Fruit fly (Drosophila melanogaster): ENCODE measurements around the gene repo.

The repo gene

DNA sequence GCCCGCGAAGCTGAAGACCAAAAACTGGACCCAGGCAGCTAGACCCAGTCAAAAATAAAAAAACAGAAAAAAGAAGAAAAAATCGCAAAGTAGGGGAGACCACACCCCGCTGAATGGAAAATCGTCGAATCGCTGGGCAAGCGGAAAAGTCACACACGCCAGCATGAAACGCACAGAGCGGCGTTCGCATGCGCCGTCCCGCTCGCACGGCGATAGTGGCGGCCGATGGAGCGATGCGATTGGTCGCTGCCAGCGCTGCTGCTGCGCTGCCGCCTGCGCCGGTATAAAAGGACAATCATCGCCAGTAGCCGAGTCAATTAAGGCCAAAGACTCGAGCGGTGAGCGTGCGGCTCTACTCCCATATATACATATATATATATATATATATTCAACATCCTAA is at the start of gene repo (continued):
- TF ChIP-seq CG9727 (GFP tag; optimal IDR thresholded peaks at IDR 0.05), result no peak
- TF ChIP-seq Fer2 (tag; optimal IDR thresholded peaks at IDR 0.05), result no peak
- TF ChIP-seq chm (GFP tag; IDR thresholded peaks at IDR 0.05), result peak; percentile 25; the same call in 1 of the 2 replicates
- no peak for TF ChIP-seq CG12659 (GFP tag; optimal IDR thresholded peaks at IDR 0.05)
- TF ChIP-seq CG7928 (GFP tag; optimal IDR thresholded peaks at IDR 0.05), result no peak
- TF ChIP-seq so (GFP tag; IDR thresholded peaks at IDR 0.05), result no peak
- no peak for TF ChIP-seq vnd (GFP tag; IDR thresholded peaks at IDR 0.05; ENCODE audit: partially characterized antibody)
- TF ChIP-seq ewg (GFP tag; optimal IDR thresholded peaks at IDR 0.05), result peak; percentile 18
- no peak for TF ChIP-seq CG7372 (GFP tag; IDR thresholded peaks at IDR 0.05)
- TF ChIP-seq Gug (GFP tag; IDR thresholded peaks at IDR 0.05), result no peak
- TF ChIP-seq ftz-f1 (GFP tag; optimal IDR thresholded peaks at IDR 0.05), result no peak
- no peak for TF ChIP-seq CG15073 (GFP tag; optimal IDR thresholded peaks at IDR 0.05)

DNA sequence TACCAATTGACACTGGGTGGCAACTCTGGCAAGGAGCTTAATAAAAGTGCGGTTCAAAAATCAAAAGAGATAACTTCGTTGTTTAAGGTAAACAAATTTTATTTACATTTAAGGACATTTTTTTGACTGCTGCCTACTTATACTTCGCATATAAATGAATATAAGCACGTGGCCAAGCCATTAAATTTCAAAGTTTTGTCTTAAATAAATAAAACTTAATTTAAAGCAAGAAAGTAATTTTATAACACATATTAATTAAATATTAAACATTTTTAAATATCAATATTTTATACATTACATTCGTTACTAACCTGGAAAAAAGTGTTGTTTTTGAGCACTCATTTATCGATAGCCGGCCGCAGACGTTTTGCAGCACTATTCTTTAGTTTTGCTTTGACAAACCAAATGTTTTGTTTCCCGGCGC is 47.3 kb upstream of the repo start, which contains the start of the genes CG12321 and MED17:
CG12321 (minus strand) TSS at position 6 of the 424 bp plus-strand sequence.
MED17 (plus strand) TSS at position 371 of the 424 bp plus-strand sequence.
- TF ChIP-seq TFAM (GFP tag; optimal IDR thresholded peaks at IDR 0.05), result no peak
- TF ChIP-seq kah (GFP tag; optimal IDR thresholded peaks at IDR 0.05), result peak; percentile 37
- peak; percentile 29 for TF ChIP-seq Atf-2 (GFP tag; optimal IDR thresholded peaks at IDR 0.05)
- peak; percentile 95 for TF ChIP-seq CG3847 (GFP tag; IDR thresholded peaks at IDR 0.05)
- TF ChIP-seq bbx (GFP tag; IDR thresholded peaks at IDR 0.05; ENCODE audit: partially characterized antibody), result no peak
- TF ChIP-seq wdn (GFP tag; IDR thresholded peaks at IDR 0.05), result peak; percentile 80
- TF ChIP-seq CG7372 (GFP tag; IDR thresholded peaks at IDR 0.05), result peak; percentile 87
- peak; percentile 87 for TF ChIP-seq CG11504 (tag; optimal IDR thresholded peaks at IDR 0.05)
- TF ChIP-seq Sry-δ (GFP tag; optimal IDR thresholded peaks at IDR 0.05), result peak; percentile 34
- TF ChIP-seq CG15479 (GFP tag; optimal IDR thresholded peaks at IDR 0.05), result no peak
- peak; percentile 19 for TF ChIP-seq mirr (GFP tag; optimal IDR thresholded peaks at IDR 0.05)
- TF ChIP-seq Hr78 (GFP tag; optimal IDR thresholded peaks at IDR 0.05), result no peak
- peak; percentile 71 for TF ChIP-seq Fer2 (tag; optimal IDR thresholded peaks at IDR 0.05)
- TF ChIP-seq CG15601 (tag; optimal IDR thresholded peaks at IDR 0.05), result peak; percentile 81
- TF ChIP-seq sima (GFP tag; optimal IDR thresholded peaks at IDR 0.05), result no peak
- no peak for TF ChIP-seq ham (GFP tag; IDR thresholded peaks at IDR 0.05)
- peak; percentile 52 for TF ChIP-seq CG17802 (tag; optimal IDR thresholded peaks at IDR 0.05)
- TF ChIP-seq bowl (GFP tag; IDR thresholded peaks at IDR 0.05), result no peak
- no peak for TF ChIP-seq emc (GFP tag; optimal IDR thresholded peaks at IDR 0.05)
- TF ChIP-seq Bdp1 (GFP tag; optimal IDR thresholded peaks at IDR 0.05), result peak; percentile 62
- TF ChIP-seq mam (GFP tag; optimal IDR thresholded peaks at IDR 0.05), result peak; percentile 70
- no peak for TF ChIP-seq Deaf1 (tag; optimal IDR thresholded peaks at IDR 0.05)
- TF ChIP-seq CG4424 (GFP tag; optimal IDR thresholded peaks at IDR 0.05), result peak; percentile 91
- no peak for TF ChIP-seq CG13894 (tag; optimal IDR thresholded peaks at IDR 0.05)
- peak; percentile 41 for TF ChIP-seq ab (GFP tag; optimal IDR thresholded peaks at IDR 0.05)
- TF ChIP-seq yki (optimal IDR thresholded peaks at IDR 0.05), result no peak
- TF ChIP-seq CG3838 (GFP tag; optimal IDR thresholded peaks at IDR 0.05), result peak; percentile 43
- peak; percentile 82 for TF ChIP-seq ewg (GFP tag; optimal IDR thresholded peaks at IDR 0.05)
- peak; percentile 97 for TF ChIP-seq CG9932 (GFP tag; IDR thresholded peaks at IDR 0.05)
- TF ChIP-seq MBD-R2 (GFP tag; IDR thresholded peaks at IDR 0.05), result peak; percentile 86
- TF ChIP-seq peb (GFP tag; IDR thresholded peaks at IDR 0.05), result peak; percentile 74
- TF ChIP-seq HLH54F (GFP tag; optimal IDR thresholded peaks at IDR 0.05), result peak; percentile 74
- peak; percentile 79 for TF ChIP-seq cato (GFP tag; optimal IDR thresholded peaks at IDR 0.05; ENCODE audit: borderline replicate concordance)
- peak; percentile 71 for TF ChIP-seq scrt (GFP tag; optimal IDR thresholded peaks at IDR 0.05)
- peak; percentile 79 for TF ChIP-seq CG2875 (GFP tag; optimal IDR thresholded peaks at IDR 0.05)
- peak; percentile 46 for TF ChIP-seq CG8359 (GFP tag; optimal IDR thresholded peaks at IDR 0.05; ENCODE audit: borderline replicate concordance)
- no peak for TF ChIP-seq eve (GFP tag; optimal IDR thresholded peaks at IDR 0.05)
- TF ChIP-seq CG7786 (GFP tag; optimal IDR thresholded peaks at IDR 0.05), result peak; percentile 56
- TF ChIP-seq Adf1 (GFP tag; IDR thresholded peaks at IDR 0.05), result peak; percentile 49
- no peak for TF ChIP-seq aop (GFP tag; IDR thresholded peaks at IDR 0.05)
- peak; percentile 92 for TF ChIP-seq Chrac-16 (GFP tag; optimal IDR thresholded peaks at IDR 0.05)
